3 fruit fly cellular contexts compared by ENCODE assay signal in the genomic region with DNA sequence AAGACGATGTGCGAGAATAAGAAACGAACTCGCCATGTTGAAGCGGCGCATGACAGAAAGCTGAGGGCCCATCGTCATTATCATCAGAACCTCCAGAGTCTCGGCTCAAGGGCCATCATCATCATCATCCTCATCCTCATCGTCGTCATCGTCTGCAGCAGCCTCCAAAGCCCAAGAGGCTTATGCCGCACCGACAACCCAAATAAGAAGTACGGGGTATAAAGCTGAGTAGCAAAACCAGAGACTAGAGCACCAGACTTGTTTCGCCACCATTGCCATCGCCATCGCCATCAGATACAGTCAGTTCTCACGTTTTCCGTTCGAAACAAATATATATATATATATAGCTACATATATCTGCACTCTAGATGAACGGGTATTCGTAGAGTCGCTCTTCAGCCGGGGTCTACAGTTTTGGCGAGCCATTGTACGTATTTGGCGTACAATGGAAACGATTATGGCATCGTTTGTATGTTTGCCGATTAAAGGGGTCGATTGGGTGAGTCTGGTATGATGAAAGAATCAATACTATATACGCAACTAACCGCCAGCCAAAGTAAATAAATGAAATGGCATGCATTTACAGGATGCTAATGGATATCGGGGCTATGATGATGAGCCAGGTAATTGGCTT.
A peak's percentile ranks its signal among the peaks of the same experiment; 100 is the strongest.
TF ChIP-seq lines count a peak whose summit lies in the region.

No protein-coding gene starts in this region.

- TF ChIP-seq CTCF in whole organism, embryonic (GFP tag; optimal IDR thresholded peaks at IDR 0.05; lab: Kevin White, UChicago): no peak

TF ChIP-seq in whole organism, embryonic, 481 proteins besides CTCF, POLR2A, EP300 and RAD21:
- TF ChIP-seq CG13894 (tag; optimal IDR thresholded peaks at IDR 0.05; lab: Kevin White, UChicago) (peak; percentile 100), phol (tag; optimal IDR thresholded peaks at IDR 0.05; lab: Kevin White, UChicago) (no peak), sens (GFP tag; lab: Kevin White, UChicago) (peak; percentile 42), ken (GFP tag; IDR thresholded peaks at IDR 0.05; lab: Robert Waterston, UW) (no peak), row (GFP tag; IDR thresholded peaks at IDR 0.05; lab: Robert Waterston, UW) (0 out of 3 replicates have a peak, but pooled peaks have one; percentile 1), tap (tag; optimal IDR thresholded peaks at IDR 0.05; lab: Kevin White, UChicago) (no peak), az2 (GFP tag; optimal IDR thresholded peaks at IDR 0.05; lab: Kevin White, UChicago) (no peak), NfI (GFP tag; optimal IDR thresholded peaks at IDR 0.05; lab: Kevin White, UChicago) (no peak), Deaf1 (tag; optimal IDR thresholded peaks at IDR 0.05; lab: Kevin White, UChicago) (peak; percentile 23)

TF ChIP-seq in whole organism, prepupa, 60 proteins besides CTCF, POLR2A, EP300 and RAD21:
- no peak for TF ChIP-seq topi (GFP tag; optimal IDR thresholded peaks at IDR 0.05; lab: Kevin White, UChicago)
- no peak for TF ChIP-seq esn (GFP tag; optimal IDR thresholded peaks at IDR 0.05; lab: Kevin White, UChicago)
- no peak for TF ChIP-seq cyc (GFP tag; optimal IDR thresholded peaks at IDR 0.05; lab: Kevin White, UChicago)
- no peak for TF ChIP-seq acj6 (GFP tag; optimal IDR thresholded peaks at IDR 0.05; lab: Kevin White, UChicago)
- TF ChIP-seq dac (GFP tag; optimal IDR thresholded peaks at IDR 0.05; lab: Kevin White, UChicago): no peak
- TF ChIP-seq Hr4 (GFP tag; optimal IDR thresholded peaks at IDR 0.05; lab: Kevin White, UChicago): no peak
- no peak for TF ChIP-seq ss (GFP tag; optimal IDR thresholded peaks at IDR 0.05; lab: Kevin White, UChicago)
- no peak for TF ChIP-seq Sox14 (GFP tag; optimal IDR thresholded peaks at IDR 0.05; lab: Kevin White, UChicago)
- 0 out of 2 replicates have a peak, but pooled peaks have one; percentile 12 for TF ChIP-seq CG15336 (GFP tag; IDR thresholded peaks at IDR 0.05; lab: Robert Waterston, UW)
- TF ChIP-seq svp (GFP tag; lab: Kevin White, UChicago): peak; percentile 47
- no peak for TF ChIP-seq Smox (GFP tag; optimal IDR thresholded peaks at IDR 0.05; lab: Kevin White, UChicago)
- TF ChIP-seq Eip78C (GFP tag; lab: Kevin White, UChicago): peak; percentile 18
- no peak for TF ChIP-seq CG31627 (GFP tag; optimal IDR thresholded peaks at IDR 0.05; lab: Kevin White, UChicago)

TF ChIP-seq in whole organism, pupa, 21 proteins besides CTCF, POLR2A, EP300 and RAD21:
- no peak for TF ChIP-seq Snoo (tag; optimal IDR thresholded peaks at IDR 0.05; lab: Kevin White, UChicago)
- TF ChIP-seq rn (GFP tag; IDR thresholded peaks at IDR 0.05; lab: Robert Waterston, UW): no peak
- TF ChIP-seq gl (tag; optimal IDR thresholded peaks at IDR 0.05; lab: Kevin White, UChicago): no peak
- no peak for TF ChIP-seq CG15710 (tag; optimal IDR thresholded peaks at IDR 0.05; lab: Kevin White, UChicago)
- no peak for TF ChIP-seq CG17806 (tag; optimal IDR thresholded peaks at IDR 0.05; lab: Kevin White, UChicago)
- TF ChIP-seq CG8301 (tag; optimal IDR thresholded peaks at IDR 0.05; lab: Kevin White, UChicago): no peak
- peak; percentile 12 for TF ChIP-seq EcR (GFP tag; optimal IDR thresholded peaks at IDR 0.05; lab: Kevin White, UChicago)
- TF ChIP-seq CG10348 (GFP tag; IDR thresholded peaks at IDR 0.05; lab: Robert Waterston, UW): no peak
TF ChIP-seq in whole organism, pupa: peak in this region for 1.
